Worm (Caenorhabditis elegans): ENCODE data around the gene F07C3.9.

The F07C3.9 gene

ce11 chrV:9212499-9212898, 41.9 kb downstream of the F07C3.9 start (continued):
- TF ChIP-seq swsn-7 (tag; optimal IDR thresholded peaks at IDR 0.05): peak; percentile 41
- TF ChIP-seq jun-1 (tag; optimal IDR thresholded peaks at IDR 0.05): no peak
- TF ChIP-seq F16B12.6 (tag; optimal IDR thresholded peaks at IDR 0.05): no peak
- TF ChIP-seq xbp-1 (tag; optimal IDR thresholded peaks at IDR 0.05): peak; percentile 23
- TF ChIP-seq nhr-19 (GFP tag; conservative IDR thresholded peaks at IDR 0.05): no peak
- no peak for TF ChIP-seq aha-1 (tag; optimal IDR thresholded peaks at IDR 0.05)
- TF ChIP-seq hlh-4 (tag; optimal IDR thresholded peaks at IDR 0.05): no peak
- TF ChIP-seq fkh-4 (tag; optimal IDR thresholded peaks at IDR 0.05; ENCODE audit: borderline replicate concordance): no peak
- TF ChIP-seq ceh-63 (GFP tag; optimal IDR thresholded peaks at IDR 0.05): no peak

ce11 chrV:9208878-9209277, 45.6 kb downstream of the F07C3.9 start:
- no peak for TF ChIP-seq unc-62 (GFP tag; optimal IDR thresholded peaks at IDR 0.05)
- TF ChIP-seq snu-23 (GFP tag; optimal IDR thresholded peaks at IDR 0.05): peak; percentile 1
- TF ChIP-seq nhr-71 (tag; optimal IDR thresholded peaks at IDR 0.05): peak; percentile 20
- TF ChIP-seq nhr-47 (tag; optimal IDR thresholded peaks at IDR 0.05): peak; percentile 11
- no peak for TF ChIP-seq ztf-11 (tag; optimal IDR thresholded peaks at IDR 0.05)
- TF ChIP-seq lsy-2 (tag; optimal IDR thresholded peaks at IDR 0.05): peak in 1 of 2 experiments; percentile 19
- TF ChIP-seq blmp-1 (tag; optimal IDR thresholded peaks at IDR 0.05): peak; percentile 2
- TF ChIP-seq lin-14 (GFP tag; optimal IDR thresholded peaks at IDR 0.05): peak; percentile 55

- no peak for TF ChIP-seq lin-13 (GFP tag; optimal IDR thresholded peaks at IDR 0.05)
- no peak for TF ChIP-seq C04F5.9 (tag; optimal IDR thresholded peaks at IDR 0.05)
- TF ChIP-seq sox-4 (tag; optimal IDR thresholded peaks at IDR 0.05): no peak
- no peak for TF ChIP-seq dsc-1 (tag; optimal IDR thresholded peaks at IDR 0.05)
- TF ChIP-seq lin-14 (GFP tag; optimal IDR thresholded peaks at IDR 0.05): no peak
- no peak for TF ChIP-seq zip-4 (GFP tag; optimal IDR thresholded peaks at IDR 0.05)
- TF ChIP-seq ceh-8 (GFP tag; optimal IDR thresholded peaks at IDR 0.05): no peak
- no peak for TF ChIP-seq nhr-71 (tag; optimal IDR thresholded peaks at IDR 0.05)
- TF ChIP-seq ceh-63 (GFP tag; optimal IDR thresholded peaks at IDR 0.05): no peak
- TF ChIP-seq lsy-2 (tag; optimal IDR thresholded peaks at IDR 0.05): no peak
- no peak for TF ChIP-seq snu-23 (GFP tag; optimal IDR thresholded peaks at IDR 0.05)
- TF ChIP-seq Y116A8C.19 (tag; optimal IDR thresholded peaks at IDR 0.05; ENCODE audit: borderline replicate concordance): no peak
- no peak for TF ChIP-seq lin-35 (GFP tag; optimal IDR thresholded peaks at IDR 0.05)
- no peak for TF ChIP-seq nhr-237 (tag; optimal IDR thresholded peaks at IDR 0.05)
- no peak for TF ChIP-seq aha-1 (tag; optimal IDR thresholded peaks at IDR 0.05)
- TF ChIP-seq irx-1 (tag; optimal IDR thresholded peaks at IDR 0.05): no peak
- no peak for TF ChIP-seq lin-15B (tag; optimal IDR thresholded peaks at IDR 0.05)
- TF ChIP-seq rnt-1 (tag; optimal IDR thresholded peaks at IDR 0.05): no peak
- no peak for TF ChIP-seq xbp-1 (tag; optimal IDR thresholded peaks at IDR 0.05)
- TF ChIP-seq mab-9 (GFP tag; IDR thresholded peaks at IDR 0.05): no peak
These were observed 47.1 kb downstream of the F07C3.9 start, which contains the start of gene inx-10 for ce11 chrV:9207377-9207776. Gene inx-10, minus strand, starts transcription at chrV:9207477.
